Fruit fly (Drosophila melanogaster) whole organism, embryonic: ENCODE measurements around the gene Oatp33Eb.

ENCODE experiments used
- Abd-B ChIP-seq: fragments of 200-800 bp; sonication (Bioruptor generic); optimal IDR thresholded peaks from 2 replicates; lab custom pipeline; 2018; ENCODE audit warnings: missing biosample characterization, mild to moderate bottlenecking, missing genetic modification characterization, moderate library complexity
- Bdp1 ChIP-seq: fragments of 200-800 bp; sonication (Bioruptor generic); optimal IDR thresholded peaks from 3 replicates; lab custom pipeline; 2016; ENCODE audit warnings: missing biosample characterization, missing genetic modification characterization
- CG10267 ChIP-seq: fragments of 200-800 bp; sonication (Bioruptor generic); optimal IDR thresholded peaks from 2 replicates; lab custom pipeline; 2018; ENCODE audit warnings: missing biosample characterization, mild to moderate bottlenecking, missing genetic modification characterization, moderate library complexity
- CG11695 ChIP-seq: fragments of 200-800 bp; sonication (Bioruptor generic); IDR thresholded peaks from 3 replicates; pipeline ENCODE4 v1.3.6; 2022; ENCODE audit warnings: missing biosample characterization, missing genetic modification characterization
- CG11696 ChIP-seq: fragments of 200-800 bp; sonication (Bioruptor generic); IDR thresholded peaks from 2 replicates; pipeline ENCODE4 v1.3.6; 2022; ENCODE audit warnings: missing biosample characterization, missing genetic modification characterization
- CG13424 ChIP-seq: fragments of 200-800 bp; sonication (Bioruptor generic); optimal IDR thresholded peaks from 2 replicates; lab custom pipeline; 2019; ENCODE audit warnings: missing biosample characterization, mild to moderate bottlenecking, missing genetic modification characterization, moderate library complexity
- CG15601 ChIP-seq: fragments of 200-800 bp; sonication (Bioruptor generic); optimal IDR thresholded peaks from 3 replicates; lab custom pipeline; 2019; ENCODE audit warnings: missing biosample characterization, mild to moderate bottlenecking, missing genetic modification characterization, moderate library complexity
- CG15696 ChIP-seq: fragments of 200-800 bp; sonication (Bioruptor generic); optimal IDR thresholded peaks from 2 replicates; lab custom pipeline; 2019; ENCODE audit warnings: missing biosample characterization, mild to moderate bottlenecking, missing genetic modification characterization, moderate library complexity
- CG33557 ChIP-seq: fragments of 200-800 bp; sonication (Bioruptor generic); optimal IDR thresholded peaks from 2 replicates; lab custom pipeline; 2019; ENCODE audit warnings: missing biosample characterization, mild to moderate bottlenecking, missing genetic modification characterization, moderate library complexity
- CG34376 ChIP-seq: fragments of 200-800 bp; sonication (Bioruptor generic); optimal IDR thresholded peaks from 2 replicates; lab custom pipeline; 2018; ENCODE audit warnings: missing biosample characterization, mild to moderate bottlenecking, missing genetic modification characterization
- CG6813 ChIP-seq: fragments of 200-800 bp; sonication (Bioruptor generic); optimal IDR thresholded peaks from 2 replicates; lab custom pipeline; 2017; ENCODE audit warnings: missing biosample characterization, missing genetic modification characterization, mild to moderate bottlenecking, moderate library complexity, missing genetic modification reagents
- CG7839 ChIP-seq: fragments of 200-800 bp; sonication (Bioruptor generic); optimal IDR thresholded peaks from 3 replicates; lab custom pipeline; 2018; ENCODE audit warnings: missing biosample characterization, mild to moderate bottlenecking, missing genetic modification characterization, moderate library complexity
- CG8281 ChIP-seq: fragments of 200-800 bp; sonication (Bioruptor generic); optimal IDR thresholded peaks from 2 replicates; lab custom pipeline; 2018; ENCODE audit warnings: missing biosample characterization, mild to moderate bottlenecking, missing genetic modification characterization, moderate library complexity
- CG9215 ChIP-seq: fragments of 200-800 bp; sonication (Bioruptor generic); IDR thresholded peaks from 2 replicates; pipeline ENCODE4 v1.3.6; 2022; ENCODE audit warnings: missing biosample characterization, missing genetic modification characterization
- CG9437 ChIP-seq: fragments of 200-800 bp; sonication (Bioruptor generic); optimal IDR thresholded peaks from 2 replicates; lab custom pipeline; 2018; ENCODE audit warnings: missing biosample characterization, mild to moderate bottlenecking, missing genetic modification characterization
- D ChIP-seq, 2 experiments: fragments of 200-800 bp in 1 of 2; fragments of >200 bp in 1 of 2; sonication (Bioruptor generic) in 1 of 2; optimal IDR thresholded peaks; 2 replicates in 1 of 2; 3 replicates in 1 of 2; lab custom pipeline; 2017; ENCODE audit warnings: mild to moderate bottlenecking in 1 of 2, missing biosample characterization in 1 of 2, missing genetic modification characterization in 1 of 2, missing genetic modification reagents in 1 of 2
- Dip2 ChIP-seq: fragments of 200-800 bp; sonication (Bioruptor generic); IDR thresholded peaks from 2 replicates; pipeline ENCODE4 v1.3.6; 2022; ENCODE audit warnings: missing biosample characterization, missing genetic modification characterization
- Fer1 ChIP-seq: fragments of 200-800 bp; sonication (Bioruptor generic); optimal IDR thresholded peaks from 2 replicates; lab custom pipeline; 2017; ENCODE audit warnings: missing biosample characterization, mild to moderate bottlenecking, missing genetic modification characterization
- GATAe ChIP-seq: fragments of 200-800 bp; sonication (Bioruptor generic); conservative IDR thresholded peaks from 2 replicates; pipeline ENCODE4 v1.3.6; 2022; ENCODE audit warnings: missing biosample characterization, missing genetic modification characterization
- H2.0 ChIP-seq: fragments of 200-800 bp; sonication (Bioruptor generic); IDR thresholded peaks from 2 replicates; pipeline ENCODE4 v1.3.6; 2022; ENCODE audit warnings: missing biosample characterization, missing genetic modification characterization
- HLHmδ ChIP-seq: fragments of 200-800 bp; sonication (Bioruptor generic); optimal IDR thresholded peaks from 2 replicates; lab custom pipeline; 2018; ENCODE audit warnings: missing biosample characterization, mild to moderate bottlenecking, missing genetic modification characterization, moderate library complexity
- Hmr ChIP-seq: fragments of 200-800 bp; sonication (Bioruptor generic); optimal IDR thresholded peaks from 3 replicates; lab custom pipeline; 2017; ENCODE audit warnings: mild to moderate bottlenecking, missing biosample characterization, missing genetic modification reagents, missing genetic modification characterization
- Hmx ChIP-seq: fragments of 200-800 bp; sonication (Bioruptor generic); optimal IDR thresholded peaks from 2 replicates; lab custom pipeline; 2016; ENCODE audit warnings: missing biosample characterization, missing genetic modification characterization
- NC2β ChIP-seq: fragments of 200-800 bp; sonication (Bioruptor generic); optimal IDR thresholded peaks from 2 replicates; lab custom pipeline; 2016; ENCODE audit warnings: missing biosample characterization, missing genetic modification characterization
- NK7.1 ChIP-seq: fragments of 200-800 bp; sonication (Bioruptor generic); optimal IDR thresholded peaks from 3 replicates; lab custom pipeline; 2016; ENCODE audit warnings: missing biosample characterization, missing genetic modification characterization
- Oli ChIP-seq: fragments of 200-800 bp; sonication (Bioruptor generic); optimal IDR thresholded peaks from 2 replicates; lab custom pipeline; 2018; ENCODE audit warnings: missing biosample characterization, mild to moderate bottlenecking, missing genetic modification characterization, moderate library complexity
- bsh ChIP-seq, 2 experiments: fragments of 200-800 bp; sonication (Bioruptor generic); optimal IDR thresholded peaks; 2 replicates each; lab custom pipeline; 2017 to 2018; ENCODE audit warnings: mild to moderate bottlenecking in 2 of 2, missing biosample characterization in 2 of 2, missing genetic modification characterization in 2 of 2, moderate library complexity in 1 of 2
- chn ChIP-seq: fragments of 200-800 bp; sonication (Bioruptor generic); optimal IDR thresholded peaks from 2 replicates; lab custom pipeline; 2016; ENCODE audit warnings: missing biosample characterization, missing genetic modification characterization
- crp ChIP-seq, 2 experiments: fragments of 200-800 bp; sonication (Bioruptor generic); optimal IDR thresholded peaks; 2 replicates in 1 of 2; 3 replicates in 1 of 2; lab custom pipeline; 2017; ENCODE audit warnings: missing biosample characterization in 2 of 2, missing genetic modification characterization in 2 of 2, mild to moderate bottlenecking in 1 of 2, moderate library complexity in 1 of 2
- dmrt11E ChIP-seq: fragments of 200-800 bp; sonication (Bioruptor generic); optimal IDR thresholded peaks from 3 replicates; lab custom pipeline; 2018; ENCODE audit warnings: missing biosample characterization, mild to moderate bottlenecking, missing genetic modification characterization, moderate library complexity
- dpn ChIP-seq, 2 experiments: fragments of 200-800 bp; sonication (Bioruptor generic); optimal IDR thresholded peaks; 3 replicates each; lab custom pipeline; 2016; ENCODE audit warnings: missing biosample characterization in 2 of 2, missing genetic modification characterization in 2 of 2
- eyg ChIP-seq: fragments of 200-800 bp; sonication (Bioruptor generic); optimal IDR thresholded peaks from 3 replicates; lab custom pipeline; 2016; ENCODE audit warnings: missing biosample characterization, missing genetic modification characterization
- fd96Cb ChIP-seq: fragments of 200-800 bp; sonication (Bioruptor generic); optimal IDR thresholded peaks from 2 replicates; lab custom pipeline; 2018; ENCODE audit warnings: missing biosample characterization, mild to moderate bottlenecking, missing genetic modification characterization, moderate library complexity
- gem ChIP-seq: fragments of 200-800 bp; sonication (Bioruptor generic); optimal IDR thresholded peaks from 2 replicates; lab custom pipeline; 2019; ENCODE audit warnings: missing biosample characterization, mild to moderate bottlenecking, missing genetic modification characterization, moderate library complexity
- grau ChIP-seq: fragments of 200-800 bp; optimal IDR thresholded peaks from 3 replicates; lab custom pipeline; 2019; ENCODE audit warnings: missing biosample characterization, mild to moderate bottlenecking, missing genetic modification characterization, moderate library complexity
- grn ChIP-seq: fragments of 200-800 bp; sonication (Bioruptor generic); optimal IDR thresholded peaks from 3 replicates; lab custom pipeline; 2017; ENCODE audit warnings: missing biosample characterization, missing genetic modification characterization
- lab ChIP-seq: fragments of 200-800 bp; sonication (Bioruptor generic); optimal IDR thresholded peaks from 3 replicates; lab custom pipeline; 2017; ENCODE audit warnings: missing biosample characterization, missing genetic modification characterization, mild to moderate bottlenecking, moderate library complexity, missing genetic modification reagents
- lola ChIP-seq, 3 experiments: fragments of >200 bp in 2 of 3; fragments of 200-800 bp in 1 of 3; sonication (Bioruptor generic) in 1 of 3; optimal IDR thresholded peaks; 2 replicates each; lab custom pipeline; 2017 to 2019; ENCODE audit warnings: missing biosample characterization in 3 of 3, missing genetic modification characterization in 3 of 3, mild to moderate bottlenecking in 1 of 3, moderate library complexity in 1 of 3
- maf-S ChIP-seq: fragments of 200-800 bp; sonication (Bioruptor generic); optimal IDR thresholded peaks from 2 replicates; lab custom pipeline; 2016; ENCODE audit warnings: missing biosample characterization, missing genetic modification characterization
- nmo ChIP-seq: fragments of 200-800 bp; sonication (Bioruptor generic); optimal IDR thresholded peaks from 2 replicates; lab custom pipeline; 2018; ENCODE audit warnings: missing biosample characterization, mild to moderate bottlenecking, missing genetic modification characterization, moderate library complexity
- phol ChIP-seq: fragments of 200-800 bp; sonication (Bioruptor generic); optimal IDR thresholded peaks from 3 replicates; lab custom pipeline; 2018; ENCODE audit warnings: missing biosample characterization, mild to moderate bottlenecking, missing genetic modification characterization, moderate library complexity
- row ChIP-seq: fragments of 200-800 bp; sonication (Bioruptor generic); IDR thresholded peaks from 3 replicates; pipeline ENCODE4 v1.3.6; 2022; ENCODE audit warnings: missing biosample characterization, missing genetic modification characterization
- sim ChIP-seq: fragments of 200-800 bp; sonication (Bioruptor generic); IDR thresholded peaks from 2 replicates; pipeline ENCODE4 v1.3.6; 2022; ENCODE audit warnings: missing biosample characterization, missing genetic modification characterization
- slbo ChIP-seq: fragments of 200-800 bp; sonication (Bioruptor generic); IDR thresholded peaks from 2 replicates; pipeline ENCODE4 v1.3.6; 2022; ENCODE audit warnings: missing biosample characterization, missing genetic modification characterization
- tio ChIP-seq: fragments of 200-800 bp; sonication (Bioruptor generic); optimal IDR thresholded peaks from 2 replicates; lab custom pipeline; 2017; ENCODE audit warnings: missing biosample characterization, missing genetic modification characterization, inconsistent platforms
- unpg ChIP-seq: fragments of 200-800 bp; sonication (Bioruptor generic); optimal IDR thresholded peaks from 3 replicates; lab custom pipeline; 2018; ENCODE audit warnings: missing biosample characterization, mild to moderate bottlenecking, missing genetic modification characterization, moderate library complexity
- vnd ChIP-seq: fragments of 200-800 bp; sonication (Bioruptor generic); IDR thresholded peaks from 3 replicates; pipeline ENCODE4 v1.3.6; 2022; ENCODE audit warnings: missing biosample characterization, missing genetic modification characterization; ENCODE audit not compliant: partially characterized antibody
- z ChIP-seq: fragments of 200-800 bp; sonication (Bioruptor generic); IDR thresholded peaks from 3 replicates; pipeline ENCODE4 v1.3.6; 2022; ENCODE audit warnings: missing biosample characterization, missing genetic modification characterization

The Oatp33Eb gene

DNA sequence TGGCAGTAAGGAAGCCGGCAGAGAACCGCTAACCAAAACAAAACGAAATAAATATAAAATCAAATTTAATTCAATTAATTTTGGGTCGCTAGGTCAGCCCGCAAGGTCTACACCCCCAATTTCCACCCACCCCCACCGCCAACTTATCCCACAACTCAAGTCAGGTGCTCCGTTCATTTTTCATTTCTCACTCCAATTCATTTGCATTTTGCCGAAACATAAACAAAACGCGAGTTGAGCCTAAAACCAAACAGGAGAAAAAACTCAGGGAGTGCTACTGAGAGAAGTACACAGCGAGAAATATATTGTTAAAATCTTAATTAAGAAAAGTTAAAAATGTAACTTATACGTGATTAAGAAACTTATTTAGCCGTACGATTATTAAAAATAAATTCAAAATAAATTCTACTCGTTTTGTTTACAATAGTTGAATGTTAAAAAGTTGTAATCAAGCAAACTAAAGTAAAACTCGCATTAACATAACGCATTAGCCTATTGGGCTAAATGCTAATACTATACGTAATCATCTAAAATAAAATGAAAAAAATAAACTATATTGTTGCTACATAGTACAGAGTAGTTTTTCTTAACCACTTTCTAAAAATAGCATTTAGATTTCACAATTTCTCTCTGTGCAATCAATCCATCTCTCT lies 32.7 kb upstream of the Oatp33Eb start (continued):
- TF ChIP-seq grau (peak; percentile 37), grn (GFP tag; lab: Kevin White, UChicago) (no peak), gem (peak; percentile 65), crp (GFP tag; optimal IDR thresholded peaks at IDR 0.05; lab: Kevin White, UChicago) (no peak), D (optimal IDR thresholded peaks at IDR 0.05; lab: Kevin White, UChicago) (no peak), D (GFP tag; optimal IDR thresholded peaks at IDR 0.05; lab: Kevin White, UChicago) (peak; percentile 2), z (GFP tag; lab: Robert Waterston, UW) (peak; percentile 66; the same call in 2 of the 3 replicates), phol (tag; lab: Kevin White, UChicago) (peak; percentile 46), H2.0 (GFP tag; lab: Robert Waterston, UW) (no peak), Hmx (GFP tag; lab: Kevin White, UChicago) (peak; percentile 32), eyg (GFP tag; lab: Kevin White, UChicago) (no peak), CG15696 (tag; lab: Kevin White, UChicago) (peak; percentile 13), HLHmδ (GFP tag; lab: Kevin White, UChicago) (no peak), CG13424 (peak; percentile 12), fd96Cb (tag; lab: Kevin White, UChicago) (peak; percentile 31), CG33557 (GFP tag; lab: Kevin White, UChicago) (no peak), Hmr (peak; percentile 17), CG7839 (tag; lab: Kevin White, UChicago) (peak; percentile 55), GATAe (GFP tag; lab: Robert Waterston, UW) (no peak), Bdp1 (GFP tag; lab: Kevin White, UChicago) (no peak), lab (GFP tag; lab: Kevin White, UChicago) (peak; percentile 6), NK7.1 (no peak), bsh (GFP tag; optimal IDR thresholded peaks at IDR 0.05; lab: Kevin White, UChicago) (peak in 1 of 2 experiments; percentile 16), row (GFP tag; lab: Robert Waterston, UW) (peak; percentile 37; the same call in 1 of the 3 replicates), dpn (GFP tag; optimal IDR thresholded peaks at IDR 0.05; lab: Kevin White, UChicago) (no peak), dmrt11E (tag; lab: Kevin White, UChicago) (peak; percentile 42), Dip2 (no peak), Oli (tag; lab: Kevin White, UChicago) (peak; percentile 30), Fer1 (GFP tag; lab: Kevin White, UChicago) (no peak), sim (GFP tag; lab: Robert Waterston, UW) (no peak), CG11696 (no peak), maf-S (GFP tag; lab: Kevin White, UChicago) (no peak), CG8281 (tag; lab: Kevin White, UChicago) (no peak), unpg (GFP tag; lab: Kevin White, UChicago) (peak; percentile 21), CG9215 (GFP tag; lab: Robert Waterston, UW) (no peak), CG34376 (GFP tag; lab: Kevin White, UChicago) (no peak), lola (GFP tag; optimal IDR thresholded peaks at IDR 0.05; lab: Kevin White, UChicago) (peak in 1 of 3 experiments; percentile 61), slbo (GFP tag; lab: Robert Waterston, UW) (peak; percentile 31; the same call in 1 of the 2 replicates), Abd-B (GFP tag; lab: Kevin White, UChicago) (no peak), nmo (GFP tag; lab: Kevin White, UChicago) (peak; percentile 48), CG15601 (no peak), vnd (GFP tag; lab: Robert Waterston, UW) (no peak), tio (GFP tag; lab: Kevin White, UChicago) (peak; percentile 3), NC2β (no peak), CG9437 (GFP tag; lab: Kevin White, UChicago) (peak; percentile 32), CG10267 (peak; percentile 29), chn (GFP tag; lab: Kevin White, UChicago) (no peak), CG6813 (GFP tag; lab: Kevin White, UChicago) (no peak), CG11695 (GFP tag; lab: Robert Waterston, UW) (no peak)
